Worm (Caenorhabditis elegans) whole organism, L4 larva: ENCODE results near the gene scl-14.

ENCODE experiments used
- R02D3.7 ChIP-seq: fragments of 150-350 bp; sonication (generic microtip); optimal IDR thresholded peaks from 3 replicates; lab custom pipeline; 2014; ENCODE audit warnings: missing biosample characterization, missing genetic modification characterization
- T26A8.4 ChIP-seq: fragments of 200-800 bp; sonication (Bioruptor generic); IDR thresholded peaks from 2 replicates; pipeline ENCODE4 v1.3.6; 2022; ENCODE audit warnings: missing genetic modification characterization, missing compliant biosample characterization
- Y48G9A.11 ChIP-seq: fragments of 200-800 bp; sonication (Bioruptor generic); IDR thresholded peaks from 2 replicates; pipeline ENCODE4 v1.3.6; 2022; ENCODE audit warnings: missing genetic modification reagents, missing genetic modification characterization, missing compliant biosample characterization
- Y75B8A.6 ChIP-seq: fragments of 200-800 bp; sonication (Bioruptor generic); IDR thresholded peaks from 2 replicates; pipeline ENCODE4 v1.3.6; 2022; ENCODE audit warnings: missing genetic modification reagents, missing genetic modification characterization, missing compliant biosample characterization
- aha-1 ChIP-seq: fragments of 150-350 bp; peaks from one replicate; lab custom pipeline; 2014; ENCODE audit warnings: missing biosample characterization, missing genetic modification characterization
- aly-2 ChIP-seq: sonication (generic microtip); optimal IDR thresholded peaks from 2 replicates; lab custom pipeline; 2018; ENCODE audit warnings: missing biosample characterization, missing genetic modification characterization
- ceh-44 ChIP-seq: fragments of 200-800 bp; sonication (Bioruptor generic); IDR thresholded peaks from 2 replicates; pipeline ENCODE4 v1.3.6; 2022; ENCODE audit warnings: missing genetic modification reagents, missing genetic modification characterization, missing compliant biosample characterization
- ces-1 ChIP-seq: fragments of 150-350 bp; sonication (generic microtip); optimal IDR thresholded peaks from 4 replicates; lab custom pipeline; 2014; ENCODE audit warnings: missing biosample characterization, missing genetic modification reagents, missing genetic modification characterization
- daf-12 ChIP-seq: fragments of 150-350 bp; optimal IDR thresholded peaks from 2 replicates; lab custom pipeline; 2014; ENCODE audit warnings: missing biosample characterization, missing genetic modification reagents, missing genetic modification characterization
- daf-8 ChIP-seq: fragments of 200-800 bp; sonication (Bioruptor generic); IDR thresholded peaks from 2 replicates; pipeline ENCODE4 v1.3.6; 2022; ENCODE audit warnings: missing genetic modification characterization, missing compliant biosample characterization
- dmd-6 ChIP-seq: fragments of 200-800 bp; sonication (Bioruptor generic); IDR thresholded peaks from 2 replicates; pipeline ENCODE4 v1.3.6; 2022; ENCODE audit warnings: missing genetic modification reagents, missing genetic modification characterization, missing compliant biosample characterization
- dmd-8 ChIP-seq: fragments of 200-800 bp; sonication (Bioruptor generic); IDR thresholded peaks from 2 replicates; pipeline ENCODE4 v1.3.6; 2022; ENCODE audit warnings: missing genetic modification characterization, missing compliant biosample characterization
- dmd-9 ChIP-seq: fragments of 200-800 bp; sonication (Bioruptor generic); IDR thresholded peaks from 2 replicates; pipeline ENCODE4 v1.3.6; 2022; ENCODE audit warnings: missing genetic modification reagents, missing genetic modification characterization, missing compliant biosample characterization
- dpl-1 ChIP-seq: fragments of 150-350 bp; optimal IDR thresholded peaks from 2 replicates; lab custom pipeline; 2014; ENCODE audit warnings: missing biosample characterization, missing genetic modification reagents, missing genetic modification characterization
- dve-1 ChIP-seq: sonication (generic microtip); optimal IDR thresholded peaks from 2 replicates; lab custom pipeline; 2017; ENCODE audit warnings: antibody characterized with exemption, mild to moderate bottlenecking, missing genetic modification characterization, missing compliant biosample characterization; ENCODE audit not compliant: insufficient read depth
- egl-27 ChIP-seq: sonication (generic microtip); optimal IDR thresholded peaks from 3 replicates; lab custom pipeline; 2017; ENCODE audit warnings: missing biosample characterization, missing genetic modification reagents, missing genetic modification characterization
- fkh-10 ChIP-seq: fragments of 150-350 bp; optimal IDR thresholded peaks from 2 replicates; lab custom pipeline; 2014; ENCODE audit warnings: missing biosample characterization, missing genetic modification reagents, missing genetic modification characterization
- fos-1 ChIP-seq: fragments of 150-350 bp; optimal IDR thresholded peaks from 2 replicates; lab custom pipeline; 2014; ENCODE audit warnings: missing biosample characterization, missing genetic modification characterization
- hif-1 ChIP-seq, 2 experiments: sonication (generic microtip); optimal IDR thresholded peaks; 2 replicates each; lab custom pipeline; 2016 to 2017; ENCODE audit warnings: missing compliant biosample characterization in 2 of 2, missing genetic modification characterization in 2 of 2, missing genetic modification reagents in 2 of 2, missing genotype in 2 of 2, mild to moderate bottlenecking in 1 of 2
- hlh-30 ChIP-seq: sonication (generic microtip); optimal IDR thresholded peaks from 2 replicates; lab custom pipeline; 2017; ENCODE audit warnings: antibody characterized with exemption, mild to moderate bottlenecking, missing genetic modification characterization, missing compliant biosample characterization; ENCODE audit not compliant: insufficient read depth
- lin-1 ChIP-seq: fragments of 200-800 bp; sonication (Bioruptor generic); IDR thresholded peaks from 2 replicates; pipeline ENCODE4 v1.3.6; 2022; ENCODE audit warnings: missing genetic modification reagents, missing genetic modification characterization, missing compliant biosample characterization
- lin-29 ChIP-seq: fragments of 200-800 bp; sonication (Bioruptor generic); IDR thresholded peaks from 2 replicates; pipeline ENCODE4 v1.3.6; 2022; ENCODE audit warnings: missing genetic modification reagents, missing genetic modification characterization, missing compliant biosample characterization
- lin-38 ChIP-seq: fragments of 200-800 bp; sonication (Bioruptor generic); IDR thresholded peaks from 2 replicates; pipeline ENCODE4 v1.3.6; 2022; ENCODE audit warnings: missing genetic modification reagents, missing genetic modification characterization, missing compliant biosample characterization
- lsy-2 ChIP-seq, 2 experiments: fragments of 150-350 bp in 1 of 2; sonication (generic microtip) in 1 of 2; optimal IDR thresholded peaks; 2 replicates each; lab custom pipeline; 2014 to 2017; ENCODE audit warnings: missing biosample characterization in 2 of 2, missing genetic modification characterization in 2 of 2
- madf-5 ChIP-seq, 2 experiments: fragments of 200-800 bp; sonication (Bioruptor generic); IDR thresholded peaks; 2 replicates each; pipeline ENCODE4 v1.3.6; 2022; ENCODE audit warnings: missing compliant biosample characterization in 2 of 2, missing genetic modification characterization in 2 of 2
- mes-2 ChIP-seq: sonication (generic microtip); optimal IDR thresholded peaks from 2 replicates; lab custom pipeline; 2016; ENCODE audit warnings: missing genotype, mild to moderate bottlenecking, missing genetic modification characterization, missing compliant biosample characterization; ENCODE audit not compliant: poor library complexity, severe bottlenecking
- mxl-2 ChIP-seq: fragments of 200-800 bp; sonication (Bioruptor generic); conservative IDR thresholded peaks from 2 replicates; pipeline ENCODE4 v1.3.6; 2022; ENCODE audit warnings: missing genetic modification reagents, missing genetic modification characterization, missing compliant biosample characterization
- mxl-3 ChIP-seq: fragments of 200-800 bp; sonication (Bioruptor generic); optimal IDR thresholded peaks from 2 replicates; lab custom pipeline; 2018; ENCODE audit warnings: mild to moderate bottlenecking, missing genetic modification characterization, missing compliant biosample characterization
- nhr-28 ChIP-seq: fragments of 150-350 bp; optimal IDR thresholded peaks from 2 replicates; lab custom pipeline; 2014; ENCODE audit warnings: missing biosample characterization, missing genetic modification characterization
- nhr-41 ChIP-seq: fragments of 200-800 bp; sonication (Bioruptor generic); IDR thresholded peaks from 2 replicates; pipeline ENCODE4 v1.3.6; 2022; ENCODE audit warnings: missing genetic modification reagents, missing genetic modification characterization, missing compliant biosample characterization
- nhr-6 ChIP-seq: fragments of 150-350 bp; optimal IDR thresholded peaks from 2 replicates; lab custom pipeline; 2014; ENCODE audit warnings: missing biosample characterization, missing genetic modification characterization
- nhr-76 ChIP-seq: fragments of 150-350 bp; optimal IDR thresholded peaks from 2 replicates; lab custom pipeline; 2014; ENCODE audit warnings: missing biosample characterization, missing genetic modification characterization
- php-3 ChIP-seq: fragments of 200-800 bp; sonication (Bioruptor generic); IDR thresholded peaks from 2 replicates; pipeline ENCODE4 v1.3.6; 2022; ENCODE audit warnings: missing genetic modification reagents, missing genetic modification characterization, missing compliant biosample characterization
- pqm-1 ChIP-seq: sonication (generic microtip); optimal IDR thresholded peaks from 2 replicates; lab custom pipeline; 2017; ENCODE audit warnings: missing biosample characterization, missing genetic modification characterization
- rbr-2 ChIP-seq: sonication (generic microtip); optimal IDR thresholded peaks from 2 replicates; lab custom pipeline; 2016; ENCODE audit warnings: missing genotype, missing genetic modification characterization, missing compliant biosample characterization
- skn-1 ChIP-seq: fragments of 150-350 bp; optimal IDR thresholded peaks from 2 replicates; lab custom pipeline; 2014; ENCODE audit warnings: missing biosample characterization, missing genetic modification characterization
- snpc-1.2 ChIP-seq: fragments of 200-800 bp; sonication (Bioruptor generic); IDR thresholded peaks from 2 replicates; pipeline ENCODE4 v1.3.6; 2022; ENCODE audit warnings: missing genetic modification reagents, missing genetic modification characterization, missing compliant biosample characterization
- snpc-4 ChIP-seq: fragments of 150-350 bp; optimal IDR thresholded peaks from 2 replicates; lab custom pipeline; 2014; ENCODE audit warnings: missing biosample characterization, missing genetic modification characterization
- spr-1 ChIP-seq: sonication (generic microtip); optimal IDR thresholded peaks from 2 replicates; lab custom pipeline; 2016; ENCODE audit warnings: mild to moderate bottlenecking, missing genetic modification characterization, missing compliant biosample characterization
- tag-97 ChIP-seq: fragments of 200-800 bp; sonication (Bioruptor generic); IDR thresholded peaks from 2 replicates; pipeline ENCODE4 v1.3.6; 2022; ENCODE audit warnings: missing genetic modification characterization, missing compliant biosample characterization
- vab-7 ChIP-seq: fragments of 200-800 bp; sonication (Bioruptor generic); IDR thresholded peaks from 2 replicates; pipeline ENCODE4 v1.3.6; 2022; ENCODE audit warnings: missing genetic modification reagents, missing genetic modification characterization, missing compliant biosample characterization
- zag-1 ChIP-seq: fragments of 150-350 bp; optimal IDR thresholded peaks from 2 replicates; lab custom pipeline; 2014; ENCODE audit warnings: missing biosample characterization, missing genetic modification characterization
- zfp-2 ChIP-seq: sonication (generic microtip); optimal IDR thresholded peaks from 2 replicates; lab custom pipeline; 2016; ENCODE audit warnings: mild to moderate bottlenecking, missing genetic modification characterization, missing compliant biosample characterization
- zip-2 ChIP-seq: fragments of 150-350 bp; optimal IDR thresholded peaks from 2 replicates; lab custom pipeline; 2014; ENCODE audit warnings: missing biosample characterization, missing genetic modification characterization
- ztf-7 ChIP-seq: fragments of 150-350 bp; optimal IDR thresholded peaks from 2 replicates; lab custom pipeline; 2014; ENCODE audit warnings: missing biosample characterization, missing genetic modification characterization

The scl-14 gene

DNA sequence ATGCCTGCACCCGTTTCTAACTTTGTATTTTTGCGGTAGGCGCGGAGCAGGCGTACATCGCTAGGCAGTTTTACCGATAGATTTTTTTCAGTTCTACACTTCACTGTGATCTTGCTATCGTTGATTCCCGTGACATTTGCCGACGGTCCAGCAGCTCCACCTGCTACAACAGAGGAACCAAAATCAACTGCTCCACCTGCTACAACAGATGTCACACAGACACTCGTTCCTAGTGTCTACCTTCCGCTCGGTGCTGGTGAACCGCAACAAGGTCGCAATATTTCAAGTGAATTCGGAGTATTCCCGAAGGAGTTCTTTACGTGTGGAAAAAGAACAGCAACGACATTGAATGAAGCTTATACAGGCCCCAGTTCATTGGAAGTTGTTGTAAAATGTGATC lies 24.8 kb downstream of the scl-14 start:
- TF ChIP-seq spr-1 (tag; lab: Kevin White, UChicago): no peak
- TF ChIP-seq php-3 (GFP tag; lab: Robert Waterston, UW): no peak
- TF ChIP-seq zag-1 (tag; lab: Kevin White, UChicago): no peak
- TF ChIP-seq vab-7 (GFP tag; lab: Robert Waterston, UW): no peak
- no peak for TF ChIP-seq aly-2 (tag; lab: Kevin White, UChicago)

DNA sequence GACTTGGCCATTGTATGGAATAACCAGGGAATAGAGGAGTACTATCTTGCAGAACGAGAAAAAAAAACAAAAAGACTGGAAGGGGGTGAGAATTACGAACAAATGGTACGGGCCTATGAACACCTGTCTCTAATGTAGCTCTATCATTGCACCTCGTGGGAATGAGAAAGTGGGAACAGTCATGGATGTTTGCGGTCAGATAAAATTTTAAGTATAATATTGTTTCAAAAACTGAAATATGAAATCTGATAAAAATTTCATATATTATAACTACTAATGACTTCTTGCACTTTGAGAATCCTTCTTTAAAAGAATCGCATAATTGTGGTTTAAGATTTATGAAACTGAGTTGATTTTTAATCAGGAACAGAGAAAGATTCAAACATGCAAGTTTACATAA lies 28.0 kb downstream of the scl-14 start, which contains the start of gene F58D2.5:
Gene F58D2.5 (minus strand): TSS at position 101 of the 400 bp plus-strand sequence.
- TF ChIP-seq zip-2: no peak
- no peak for TF ChIP-seq dmd-9 (GFP tag; lab: Robert Waterston, UW)
- no peak for TF ChIP-seq skn-1 (tag; lab: Kevin White, UChicago)
- no peak for TF ChIP-seq dmd-6
- TF ChIP-seq dmd-8 (GFP tag; lab: Robert Waterston, UW): no peak
- TF ChIP-seq lin-29 (GFP tag; lab: Robert Waterston, UW): no peak
- no peak for TF ChIP-seq snpc-1.2

DNA sequence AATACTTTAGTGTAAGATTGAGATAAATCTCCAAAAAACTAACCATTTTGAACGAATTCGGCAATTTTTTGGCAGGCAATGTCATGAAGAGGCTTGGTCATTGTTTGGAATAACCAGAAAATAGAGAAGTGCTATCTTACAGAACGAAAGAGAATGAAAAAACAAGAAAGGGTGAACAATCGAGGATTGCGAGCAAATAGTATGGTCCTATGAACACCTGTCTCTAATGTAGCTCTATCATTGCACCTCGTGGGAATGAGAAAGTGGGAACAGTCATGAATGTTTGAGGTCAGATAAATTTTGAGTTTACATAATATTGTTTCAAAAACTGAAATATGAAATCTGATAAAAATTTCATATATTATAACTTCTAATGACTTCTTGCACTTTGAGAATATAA lies 32.0 kb downstream of the scl-14 start, which contains the start of gene C48D1.1:
Gene C48D1.1 (minus strand): TSS at position 101 of the 400 bp plus-strand sequence.
- TF ChIP-seq nhr-41 (GFP tag; lab: Robert Waterston, UW) (no peak), aha-1 (tag; lab: Kevin White, UChicago) (peak; percentile 49), nhr-76 (no peak), ces-1 (GFP tag; lab: Kevin White, UChicago) (no peak), rbr-2 (tag; lab: Kevin White, UChicago) (no peak)

DNA sequence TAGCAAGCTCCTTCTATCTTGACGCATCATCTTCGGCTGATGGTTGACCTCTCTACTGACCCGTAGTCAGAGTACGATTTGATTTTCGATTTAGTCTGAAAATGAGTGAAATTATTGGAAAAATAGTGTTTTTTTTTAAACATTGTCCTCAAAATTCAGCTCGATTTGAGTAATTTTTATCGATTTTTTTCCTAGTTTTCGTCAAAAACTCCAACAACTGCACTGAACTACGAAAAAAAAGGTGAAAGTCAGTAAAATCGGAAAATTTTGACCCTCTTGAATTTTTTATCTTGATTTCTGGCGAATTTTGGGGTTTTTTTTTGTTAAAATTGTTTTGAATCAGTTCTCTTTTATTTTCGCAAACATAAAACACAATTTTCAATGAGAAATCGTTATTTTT lies 38.8 kb downstream of the scl-14 start, which contains the start of gene ced-3:
Gene ced-3 (minus strand): TSS at position 101 of the 400 bp plus-strand sequence.
- no peak for TF ChIP-seq T26A8.4 (GFP tag; lab: Robert Waterston, UW)

DNA sequence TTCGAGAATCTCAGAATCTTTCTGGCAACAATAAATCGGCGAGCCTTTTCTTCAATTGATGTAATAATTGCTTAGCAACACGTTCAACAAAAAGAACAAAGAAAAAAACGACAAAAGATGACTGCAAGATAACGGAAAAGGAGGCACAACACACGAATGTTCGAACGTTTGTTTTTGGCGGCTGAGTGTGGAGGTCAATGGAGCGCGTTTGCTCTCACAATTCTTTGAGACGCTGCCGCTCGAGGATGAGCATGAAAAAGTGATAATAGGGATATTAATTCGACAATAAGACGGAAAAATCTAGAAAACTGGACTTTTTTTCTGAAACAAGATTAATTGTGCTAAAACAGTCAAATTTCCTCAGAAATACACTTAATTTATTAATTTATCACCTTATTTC lies 40.6 kb downstream of the scl-14 start:
- TF ChIP-seq lin-1 (GFP tag; lab: Robert Waterston, UW) (no peak), lin-29 (GFP tag; lab: Robert Waterston, UW) (no peak), hlh-30 (peak; percentile 21), lin-38 (GFP tag; lab: Robert Waterston, UW) (peak; percentile 78), egl-27 (tag; lab: Kevin White, UChicago) (no peak), aly-2 (tag; lab: Kevin White, UChicago) (no peak), ceh-44 (GFP tag; lab: Robert Waterston, UW) (no peak), Y75B8A.6 (GFP tag; lab: Robert Waterston, UW) (no peak), dpl-1 (GFP tag; lab: Kevin White, UChicago) (peak; percentile 58), fkh-10 (GFP tag; lab: Kevin White, UChicago) (no peak), Y48G9A.11 (no peak), ztf-7 (tag; lab: Kevin White, UChicago) (no peak), snpc-4 (tag; lab: Kevin White, UChicago) (no peak), R02D3.7 (tag; lab: Kevin White, UChicago) (no peak), dve-1 (tag; lab: Kevin White, UChicago) (no peak), tag-97 (GFP tag; lab: Robert Waterston, UW) (no peak), nhr-6 (tag; lab: Kevin White, UChicago) (peak; percentile 28), madf-5 (GFP tag; IDR thresholded peaks at IDR 0.05; lab: Robert Waterston, UW) (no peak), hif-1 (tag; optimal IDR thresholded peaks at IDR 0.05; lab: Kevin White, UChicago) (no peak), dmd-6 (no peak), nhr-28 (tag; lab: Kevin White, UChicago) (peak; percentile 7), zfp-2 (no peak), mxl-2 (no peak), mes-2 (tag; lab: Kevin White, UChicago) (peak; percentile 57), daf-8 (GFP tag; lab: Robert Waterston, UW) (no peak), zag-1 (tag; lab: Kevin White, UChicago) (no peak), daf-12 (tag; lab: Kevin White, UChicago) (no peak), lsy-2 (tag; optimal IDR thresholded peaks at IDR 0.05; lab: Kevin White, UChicago) (peak in 1 of 2 experiments; percentile 20), mxl-3 (GFP tag; lab: Kevin White, UChicago) (no peak), fos-1 (tag; lab: Kevin White, UChicago) (no peak), pqm-1 (no peak)
